Fruit fly (Drosophila melanogaster) whole organism, embryonic: ENCODE data around the gene CG17660.
A peak's percentile ranks its signal among the peaks of the same experiment; 100 is the strongest.

Experiments used
- Atf6 ChIP-seq: fragments of 200-800 bp; sonication (Bioruptor generic); IDR thresholded peaks from 2 replicates; pipeline ENCODE4 v1.3.6; 2022; ENCODE audit warnings: missing biosample characterization, missing genetic modification characterization
- CG10565 ChIP-seq: fragments of 200-800 bp; sonication (Bioruptor generic); optimal IDR thresholded peaks from 3 replicates; lab custom pipeline; 2016; ENCODE audit warnings: missing biosample characterization, mild to moderate bottlenecking, missing genetic modification characterization
- CG13123 ChIP-seq: fragments of 200-800 bp; sonication (Bioruptor generic); optimal IDR thresholded peaks from 2 replicates; lab custom pipeline; 2016; ENCODE audit warnings: missing biosample characterization, missing genetic modification characterization
- CG13424 ChIP-seq: fragments of 200-800 bp; sonication (Bioruptor generic); optimal IDR thresholded peaks from 2 replicates; lab custom pipeline; 2019; ENCODE audit warnings: missing biosample characterization, mild to moderate bottlenecking, missing genetic modification characterization, moderate library complexity
- CG14667 ChIP-seq: fragments of 200-800 bp; sonication (Bioruptor generic); IDR thresholded peaks from 2 replicates; pipeline ENCODE4 v1.3.6; 2022; ENCODE audit warnings: missing biosample characterization, missing genetic modification characterization
- CG14710 ChIP-seq: fragments of 200-800 bp; sonication (Bioruptor generic); optimal IDR thresholded peaks from 3 replicates; lab custom pipeline; 2019; ENCODE audit warnings: missing biosample characterization, mild to moderate bottlenecking, missing genetic modification characterization, moderate library complexity
- CG14965 ChIP-seq: fragments of 200-800 bp; sonication (Bioruptor generic); optimal IDR thresholded peaks from 2 replicates; lab custom pipeline; 2016; ENCODE audit warnings: missing biosample characterization, missing genetic modification characterization, borderline replicate concordance
- CG15073 ChIP-seq: fragments of 200-800 bp; sonication (Bioruptor generic); optimal IDR thresholded peaks from 2 replicates; lab custom pipeline; 2016; ENCODE audit warnings: missing biosample characterization, missing genetic modification characterization
- CG17568 ChIP-seq: fragments of 200-800 bp; sonication (Bioruptor generic); optimal IDR thresholded peaks from 2 replicates; lab custom pipeline; 2018; ENCODE audit warnings: missing biosample characterization, mild to moderate bottlenecking, missing genetic modification characterization, moderate library complexity
- CG17802 ChIP-seq: fragments of 200-800 bp; sonication (Bioruptor generic); optimal IDR thresholded peaks from 2 replicates; lab custom pipeline; 2018; ENCODE audit warnings: missing biosample characterization, mild to moderate bottlenecking, missing genetic modification characterization, moderate library complexity
- CG17912 ChIP-seq: fragments of 200-800 bp; sonication (Bioruptor generic); optimal IDR thresholded peaks from 2 replicates; lab custom pipeline; 2018; ENCODE audit warnings: missing biosample characterization, mild to moderate bottlenecking, missing genetic modification characterization
- CG2875 ChIP-seq: fragments of 200-800 bp; sonication (Bioruptor generic); optimal IDR thresholded peaks from 2 replicates; lab custom pipeline; 2017; ENCODE audit warnings: missing biosample characterization, mild to moderate bottlenecking, missing genetic modification characterization, missing genetic modification reagents
- CG34376 ChIP-seq: fragments of 200-800 bp; sonication (Bioruptor generic); optimal IDR thresholded peaks from 2 replicates; lab custom pipeline; 2018; ENCODE audit warnings: missing biosample characterization, mild to moderate bottlenecking, missing genetic modification characterization
- CG3726 ChIP-seq: fragments of 200-800 bp; sonication (Bioruptor generic); IDR thresholded peaks from 3 replicates; pipeline ENCODE4, ENCODE4 v1.3.6; 2022; ENCODE audit warnings: missing biosample characterization, missing genetic modification characterization
- CG4360 ChIP-seq: fragments of 200-800 bp; sonication (Bioruptor generic); IDR thresholded peaks from 2 replicates; pipeline ENCODE4 v1.3.6; 2022; ENCODE audit warnings: missing biosample characterization, missing genetic modification characterization
- CG5180 ChIP-seq: fragments of 200-800 bp; sonication (Bioruptor generic); optimal IDR thresholded peaks from 3 replicates; lab custom pipeline; 2017; ENCODE audit warnings: missing biosample characterization, missing genetic modification characterization, mild to moderate bottlenecking, moderate library complexity, missing genetic modification reagents
- CG5953 ChIP-seq: fragments of 200-800 bp; sonication (Bioruptor generic); IDR thresholded peaks from 2 replicates; pipeline ENCODE4 v1.3.6; 2022; ENCODE audit warnings: missing biosample characterization, missing genetic modification characterization
- CG8281 ChIP-seq: fragments of 200-800 bp; sonication (Bioruptor generic); optimal IDR thresholded peaks from 2 replicates; lab custom pipeline; 2018; ENCODE audit warnings: missing biosample characterization, mild to moderate bottlenecking, missing genetic modification characterization, moderate library complexity
- CG8359 ChIP-seq: fragments of 200-800 bp; sonication (Bioruptor generic); optimal IDR thresholded peaks from 2 replicates; lab custom pipeline; 2017; ENCODE audit warnings: missing biosample characterization, mild to moderate bottlenecking, missing genetic modification characterization, borderline replicate concordance
- CkIIα-i1 ChIP-seq: fragments of 200-800 bp; sonication (Bioruptor generic); IDR thresholded peaks from 2 replicates; pipeline ENCODE4 v1.3.6; 2022; ENCODE audit warnings: missing biosample characterization, missing genetic modification characterization
- D19A ChIP-seq: fragments of 200-800 bp; optimal IDR thresholded peaks from 3 replicates; lab custom pipeline; 2019; ENCODE audit warnings: missing biosample characterization, mild to moderate bottlenecking, missing genetic modification characterization, moderate library complexity
- Ets65A ChIP-seq: fragments of 200-800 bp; sonication (Bioruptor generic); peaks from one replicate; lab custom pipeline; 2016; ENCODE audit warnings: missing biosample characterization, missing genetic modification characterization
- HHEX ChIP-seq: fragments of 200-800 bp; sonication (Bioruptor generic); optimal IDR thresholded peaks from 3 replicates; lab custom pipeline; 2017; ENCODE audit warnings: missing biosample characterization, mild to moderate bottlenecking, missing genetic modification characterization, missing genetic modification reagents
- Med ChIP-seq: fragments of 200-800 bp; sonication (Bioruptor generic); peaks from one replicate; lab custom pipeline; 2016; ENCODE audit warnings: missing biosample characterization, missing genetic modification characterization, mild to moderate bottlenecking, inconsistent platforms, moderate library complexity
- NK7.1 ChIP-seq: fragments of 200-800 bp; sonication (Bioruptor generic); optimal IDR thresholded peaks from 3 replicates; lab custom pipeline; 2016; ENCODE audit warnings: missing biosample characterization, missing genetic modification characterization
- Nf-YC ChIP-seq: fragments of 200-800 bp; optimal IDR thresholded peaks from 3 replicates; lab custom pipeline; 2019; ENCODE audit warnings: missing biosample characterization, mild to moderate bottlenecking, missing genetic modification characterization, moderate library complexity
- Ptx1 ChIP-seq: fragments of 200-800 bp; sonication (Bioruptor generic); IDR thresholded peaks from 2 replicates; pipeline ENCODE4 v1.3.6; 2022; ENCODE audit warnings: missing biosample characterization, missing genetic modification characterization
- Ssrp ChIP-seq: fragments of 200-800 bp; sonication (Bioruptor generic); optimal IDR thresholded peaks from 2 replicates; lab custom pipeline; 2018; ENCODE audit warnings: missing biosample characterization, mild to moderate bottlenecking, missing genetic modification characterization, moderate library complexity
- Taf1 ChIP-seq: fragments of 200-800 bp; sonication (Bioruptor generic); IDR thresholded peaks from 2 replicates; pipeline ENCODE4 v1.3.6; 2022; ENCODE audit warnings: missing biosample characterization, missing genetic modification characterization
- ac ChIP-seq: fragments of 200-800 bp; sonication (Bioruptor generic); optimal IDR thresholded peaks from 3 replicates; lab custom pipeline; 2017; ENCODE audit warnings: missing biosample characterization, mild to moderate bottlenecking, missing genetic modification characterization
- caup ChIP-seq: fragments of 200-800 bp; sonication (Bioruptor generic); optimal IDR thresholded peaks from 3 replicates; lab custom pipeline; 2017; ENCODE audit warnings: missing biosample characterization, mild to moderate bottlenecking, missing genetic modification characterization, moderate library complexity; ENCODE audit not compliant: severe bottlenecking
- croc ChIP-seq: fragments of 200-800 bp; sonication (Bioruptor generic); conservative IDR thresholded peaks from 3 replicates; pipeline ENCODE4 v1.3.6; 2022; ENCODE audit warnings: missing biosample characterization, missing genetic modification characterization
- cwo ChIP-seq: fragments of 200-800 bp; sonication (Bioruptor generic); optimal IDR thresholded peaks from 3 replicates; lab custom pipeline; 2017; ENCODE audit warnings: missing biosample characterization, missing genetic modification characterization, mild to moderate bottlenecking, moderate library complexity, missing genetic modification reagents
- dati ChIP-seq: fragments of 200-800 bp; sonication (Bioruptor generic); IDR thresholded peaks from 2 replicates; pipeline ENCODE4 v1.3.6; 2022; ENCODE audit warnings: missing biosample characterization, missing genetic modification characterization
- dmrt11E ChIP-seq: fragments of 200-800 bp; sonication (Bioruptor generic); optimal IDR thresholded peaks from 3 replicates; lab custom pipeline; 2018; ENCODE audit warnings: missing biosample characterization, mild to moderate bottlenecking, missing genetic modification characterization, moderate library complexity
- fd3F ChIP-seq: fragments of 200-800 bp; sonication (Bioruptor generic); optimal IDR thresholded peaks from 2 replicates; lab custom pipeline; 2018; ENCODE audit warnings: missing biosample characterization, mild to moderate bottlenecking, missing genetic modification characterization, moderate library complexity
- fu2 ChIP-seq: fragments of 200-800 bp; sonication (Bioruptor generic); optimal IDR thresholded peaks from 2 replicates; lab custom pipeline; 2016; ENCODE audit warnings: missing biosample characterization, missing genetic modification characterization
- gsb ChIP-seq: fragments of 200-800 bp; sonication (Bioruptor generic); IDR thresholded peaks from 2 replicates; pipeline ENCODE4 v1.3.6; 2022; ENCODE audit warnings: missing biosample characterization, missing genetic modification characterization
- gsb-n ChIP-seq: fragments of 200-800 bp; sonication (Bioruptor generic); optimal IDR thresholded peaks from 3 replicates; lab custom pipeline; 2018; ENCODE audit warnings: missing biosample characterization, mild to moderate bottlenecking, missing genetic modification characterization
- ham ChIP-seq: fragments of 200-800 bp; sonication (Bioruptor generic); IDR thresholded peaks from 2 replicates; pipeline ENCODE4 v1.3.6; 2022; ENCODE audit warnings: missing biosample characterization, missing genetic modification characterization
- hkb ChIP-seq, 2 experiments: fragments of 200-800 bp in 1 of 2; fragments of >200 bp in 1 of 2; sonication (Bioruptor generic) in 1 of 2; IDR thresholded peaks in 1 of 2; optimal IDR thresholded peaks in 1 of 2; 2 replicates each; pipeline versions ENCODE4 v1.3.6 to Lab custom; 2017 to 2022; ENCODE audit warnings: missing biosample characterization in 1 of 2, missing genetic modification characterization in 1 of 2
- jumu ChIP-seq: fragments of 200-800 bp; sonication (Bioruptor generic); optimal IDR thresholded peaks from 3 replicates; lab custom pipeline; 2016; ENCODE audit warnings: missing biosample characterization, missing genetic modification characterization
- pho ChIP-seq: fragments of 200-800 bp; sonication (Bioruptor generic); optimal IDR thresholded peaks from 2 replicates; lab custom pipeline; 2016; ENCODE audit warnings: missing biosample characterization, missing genetic modification characterization
- pnt ChIP-seq: fragments of 200-800 bp; sonication (Bioruptor generic); optimal IDR thresholded peaks from 3 replicates; lab custom pipeline; 2016; ENCODE audit warnings: missing biosample characterization, missing genetic modification characterization
- rib ChIP-seq: fragments of 200-800 bp; sonication (Bioruptor generic); IDR thresholded peaks from 2 replicates; pipeline ENCODE4 v1.3.6; 2022; ENCODE audit warnings: missing biosample characterization, missing genetic modification characterization
- row ChIP-seq: fragments of 200-800 bp; sonication (Bioruptor generic); IDR thresholded peaks from 3 replicates; pipeline ENCODE4 v1.3.6; 2022; ENCODE audit warnings: missing biosample characterization, missing genetic modification characterization
- sima ChIP-seq: fragments of 200-800 bp; sonication (Bioruptor generic); optimal IDR thresholded peaks from 2 replicates; lab custom pipeline; 2016; ENCODE audit warnings: missing biosample characterization, missing genetic modification characterization
- tin ChIP-seq: fragments of 200-800 bp; sonication (Bioruptor generic); optimal IDR thresholded peaks from 3 replicates; lab custom pipeline; 2016; ENCODE audit warnings: missing biosample characterization, missing genetic modification characterization
- tup ChIP-seq: fragments of 200-800 bp; sonication (Bioruptor generic); optimal IDR thresholded peaks from 2 replicates; lab custom pipeline; 2016; ENCODE audit warnings: missing biosample characterization, mild to moderate bottlenecking, missing genetic modification characterization, moderate library complexity
- vnd ChIP-seq: fragments of 200-800 bp; sonication (Bioruptor generic); IDR thresholded peaks from 3 replicates; pipeline ENCODE4 v1.3.6; 2022; ENCODE audit warnings: missing biosample characterization, missing genetic modification characterization; ENCODE audit not compliant: partially characterized antibody
- wdn ChIP-seq: fragments of 200-800 bp; sonication (Bioruptor generic); IDR thresholded peaks from 2 replicates; pipeline ENCODE4 v1.3.6; 2022; ENCODE audit warnings: missing biosample characterization, missing genetic modification characterization

CG17660 gene

dm6 chr2L:1710224-1710623 lies at the start of gene CG17660, which contains the start of gene mRpL48 (continued):
- TF ChIP-seq gsb-n (tag; lab: Kevin White, UChicago): no peak
- TF ChIP-seq CG34376 (GFP tag; lab: Kevin White, UChicago): peak; percentile 33
- no peak for TF ChIP-seq CkIIα-i1 (GFP tag; lab: Robert Waterston, UW)
- no peak for TF ChIP-seq rib (GFP tag; lab: Robert Waterston, UW)
- TF ChIP-seq CG10565 (GFP tag; lab: Kevin White, UChicago): no peak
- no peak for TF ChIP-seq CG3726 (GFP tag; lab: Robert Waterston, UW)
- no peak for TF ChIP-seq CG8281 (tag; lab: Kevin White, UChicago)
- TF ChIP-seq hkb (optimal IDR thresholded peaks at IDR 0.05; lab: Kevin White, UChicago): no peak
- TF ChIP-seq hkb (GFP tag; IDR thresholded peaks at IDR 0.05; lab: Robert Waterston, UW): no peak
- no peak for TF ChIP-seq CG5953 (GFP tag; lab: Robert Waterston, UW)
- TF ChIP-seq CG14667: no peak
- no peak for TF ChIP-seq Atf6
- TF ChIP-seq CG2875 (GFP tag; lab: Kevin White, UChicago): no peak
- TF ChIP-seq gsb (GFP tag; lab: Robert Waterston, UW): no peak
- TF ChIP-seq jumu: no peak
- TF ChIP-seq CG14965: no peak
- TF ChIP-seq CG8359 (GFP tag; lab: Kevin White, UChicago): no peak
- TF ChIP-seq Taf1 (GFP tag; lab: Robert Waterston, UW): no peak
- TF ChIP-seq D19A (tag; lab: Kevin White, UChicago): no peak
- no peak for TF ChIP-seq dati
- peak; percentile 74 for TF ChIP-seq vnd (GFP tag; lab: Robert Waterston, UW)
- no peak for TF ChIP-seq dmrt11E (tag; lab: Kevin White, UChicago)
- no peak for TF ChIP-seq Ssrp (tag; lab: Kevin White, UChicago)
- no peak for TF ChIP-seq fu2 (GFP tag; lab: Kevin White, UChicago)
- TF ChIP-seq fd3F: no peak
- TF ChIP-seq CG4360 (GFP tag; lab: Robert Waterston, UW): peak; percentile 26; the same call in 1 of the 2 replicates
- peak; percentile 39; the same call in 2 of the 3 replicates for TF ChIP-seq row (GFP tag; lab: Robert Waterston, UW)
- TF ChIP-seq CG17802 (tag; lab: Kevin White, UChicago): no peak
- TF ChIP-seq NK7.1: no peak
- TF ChIP-seq CG13424 (tag; lab: Kevin White, UChicago): no peak
- TF ChIP-seq CG15073 (GFP tag; lab: Kevin White, UChicago): no peak
- TF ChIP-seq pho (GFP tag; lab: Kevin White, UChicago): peak; percentile 35
- TF ChIP-seq sima (GFP tag; lab: Kevin White, UChicago): no peak
- no peak for TF ChIP-seq cwo (GFP tag; lab: Kevin White, UChicago)
- peak; percentile 2 for TF ChIP-seq CG17912 (GFP tag; lab: Kevin White, UChicago)
- TF ChIP-seq HHEX (GFP tag; lab: Kevin White, UChicago): no peak
- peak; percentile 65 for TF ChIP-seq CG14710
- TF ChIP-seq Nf-YC (tag; lab: Kevin White, UChicago): no peak
- no peak for TF ChIP-seq wdn (GFP tag; lab: Robert Waterston, UW)
- TF ChIP-seq caup (GFP tag; lab: Kevin White, UChicago): peak; percentile 22
- peak; percentile 23 for TF ChIP-seq tup (GFP tag; lab: Kevin White, UChicago)
- TF ChIP-seq Ets65A (GFP tag; lab: Kevin White, UChicago): peak; percentile 45
- no peak for TF ChIP-seq CG13123
- TF ChIP-seq croc: no peak
- no peak for TF ChIP-seq tin (GFP tag; lab: Kevin White, UChicago)
- TF ChIP-seq ham: no peak
- peak; percentile 86 for TF ChIP-seq Med (GFP tag; lab: Kevin White, UChicago)
- TF ChIP-seq CG17568: no peak
- TF ChIP-seq pnt (GFP tag; lab: Kevin White, UChicago): no peak
- TF ChIP-seq ac: no peak
- no peak for TF ChIP-seq CG5180 (GFP tag; lab: Kevin White, UChicago)
- TF ChIP-seq Ptx1 (GFP tag; lab: Robert Waterston, UW): no peak
